Worm (Caenorhabditis elegans): ENCODE data around the gene rpi-1.

rpi-1 gene

ce11 chrII:13958359-13958758, 3.9 kb downstream of the rpi-1 start:
- no peak for TF ChIP-seq him-1 (tag; optimal IDR thresholded peaks at IDR 0.05)

- no peak for TF ChIP-seq dao-5 (tag; optimal IDR thresholded peaks at IDR 0.05)
- no peak for TF ChIP-seq W03F9.2 (tag; optimal IDR thresholded peaks at IDR 0.05)
- TF ChIP-seq him-1 (tag; optimal IDR thresholded peaks at IDR 0.05): no peak
These were observed 4.8 kb downstream of the rpi-1 start, which contains the start of gene zip-3 for ce11 chrII:13957437-13957836. Gene zip-3 (minus strand): TSS chrII:13957457.

ce11 chrII:13956529-13956928, 5.7 kb downstream of the rpi-1 start:
- TF ChIP-seq W03F9.2 (tag; optimal IDR thresholded peaks at IDR 0.05) (no peak), him-1 (tag; optimal IDR thresholded peaks at IDR 0.05) (no peak), dao-5 (tag; optimal IDR thresholded peaks at IDR 0.05) (no peak)

ce11 chrII:13954979-13955378, 7.2 kb downstream of the rpi-1 start:
- TF ChIP-seq him-1 (tag; optimal IDR thresholded peaks at IDR 0.05): no peak
- TF ChIP-seq W03F9.2 (tag; optimal IDR thresholded peaks at IDR 0.05): no peak
- no peak for TF ChIP-seq dao-5 (tag; optimal IDR thresholded peaks at IDR 0.05)

ce11 chrII:13954077-13954476, 8.1 kb downstream of the rpi-1 start:
- TF ChIP-seq W03F9.2 (tag; optimal IDR thresholded peaks at IDR 0.05): no peak
- TF ChIP-seq dao-5 (tag; optimal IDR thresholded peaks at IDR 0.05): no peak
- TF ChIP-seq him-1 (tag; optimal IDR thresholded peaks at IDR 0.05): no peak

- no peak for TF ChIP-seq dao-5 (tag; optimal IDR thresholded peaks at IDR 0.05)
- no peak for TF ChIP-seq him-1 (tag; optimal IDR thresholded peaks at IDR 0.05)
- no peak for TF ChIP-seq W03F9.2 (tag; optimal IDR thresholded peaks at IDR 0.05)
These were observed 10.2 kb downstream of the rpi-1 start for ce11 chrII:13951986-13952385.

- TF ChIP-seq W03F9.2 (tag; optimal IDR thresholded peaks at IDR 0.05) (no peak), dao-5 (tag; optimal IDR thresholded peaks at IDR 0.05) (no peak), him-1 (tag; optimal IDR thresholded peaks at IDR 0.05) (no peak)
These were observed 12.9 kb downstream of the rpi-1 start, which contains the start of gene sre-44 for ce11 chrII:13949290-13949689. Gene sre-44 (plus strand): TSS chrII:13949590.

- no peak for TF ChIP-seq W03F9.2 (tag; optimal IDR thresholded peaks at IDR 0.05)
- TF ChIP-seq dao-5 (tag; optimal IDR thresholded peaks at IDR 0.05): no peak
- no peak for TF ChIP-seq him-1 (tag; optimal IDR thresholded peaks at IDR 0.05)
These were observed 16.7 kb downstream of the rpi-1 start for ce11 chrII:13945527-13945926.

ce11 chrII:13939531-13939930, 22.7 kb downstream of the rpi-1 start, which contains the start of gene W07G1.1:
Gene W07G1.1 (minus strand): TSS chrII:13939631.
- no peak for TF ChIP-seq dao-5 (tag; optimal IDR thresholded peaks at IDR 0.05)
- TF ChIP-seq him-1 (tag; optimal IDR thresholded peaks at IDR 0.05): no peak
- no peak for TF ChIP-seq W03F9.2 (tag; optimal IDR thresholded peaks at IDR 0.05)

- TF ChIP-seq W03F9.2 (tag; optimal IDR thresholded peaks at IDR 0.05) (no peak), him-1 (tag; optimal IDR thresholded peaks at IDR 0.05) (no peak), dao-5 (tag; optimal IDR thresholded peaks at IDR 0.05) (no peak)
These were observed 23.9 kb downstream of the rpi-1 start for ce11 chrII:13938290-13938689.

ce11 chrII:13935907-13936306, 26.3 kb downstream of the rpi-1 start:
- no peak for TF ChIP-seq dao-5 (tag; optimal IDR thresholded peaks at IDR 0.05)
- TF ChIP-seq W03F9.2 (tag; optimal IDR thresholded peaks at IDR 0.05): no peak
- TF ChIP-seq him-1 (tag; optimal IDR thresholded peaks at IDR 0.05): no peak

- TF ChIP-seq dao-5 (tag; optimal IDR thresholded peaks at IDR 0.05) (no peak), him-1 (tag; optimal IDR thresholded peaks at IDR 0.05) (no peak), W03F9.2 (tag; optimal IDR thresholded peaks at IDR 0.05) (no peak)
These were observed 28.7 kb downstream of the rpi-1 start for ce11 chrII:13933534-13933933.

- TF ChIP-seq him-1 (tag; optimal IDR thresholded peaks at IDR 0.05): no peak
- TF ChIP-seq W03F9.2 (tag; optimal IDR thresholded peaks at IDR 0.05): no peak
- no peak for TF ChIP-seq dao-5 (tag; optimal IDR thresholded peaks at IDR 0.05)
These were observed 30.3 kb downstream of the rpi-1 start, which contains the start of gene hot-3 for ce11 chrII:13931944-13932343. Gene hot-3 (minus strand): TSS chrII:13932044.

ce11 chrII:13924909-13925308, 37.3 kb downstream of the rpi-1 start, which contains the start of gene mltn-5:
Gene mltn-5 (plus strand): TSS chrII:13925209.
- no peak for TF ChIP-seq W03F9.2 (tag; optimal IDR thresholded peaks at IDR 0.05)
- no peak for TF ChIP-seq dao-5 (tag; optimal IDR thresholded peaks at IDR 0.05)
- TF ChIP-seq him-1 (tag; optimal IDR thresholded peaks at IDR 0.05): no peak

- TF ChIP-seq W03F9.2 (tag; optimal IDR thresholded peaks at IDR 0.05): no peak
- no peak for TF ChIP-seq him-1 (tag; optimal IDR thresholded peaks at IDR 0.05)
- no peak for TF ChIP-seq dao-5 (tag; optimal IDR thresholded peaks at IDR 0.05)
These were observed 43.1 kb downstream of the rpi-1 start for ce11 chrII:13919100-13919499.

Data from whole organism, L4/young adult.